Worm (Caenorhabditis elegans) whole organism, young adult: ENCODE data around the gene srt-29.
A peak's percentile ranks its signal among the peaks of the same experiment; 100 is the strongest.

Source experiments
- B0019.2 ChIP-seq: fragments of 200-800 bp; sonication (Bioruptor generic); conservative IDR thresholded peaks from 2 replicates; pipeline ENCODE4 v1.3.6; 2022; ENCODE audit warnings: missing genetic modification reagents, missing genetic modification characterization, missing compliant biosample characterization
- C17E4.6 ChIP-seq: fragments of 200-800 bp; sonication (Bioruptor generic); IDR thresholded peaks from 2 replicates; pipeline ENCODE4 v1.3.6; 2022; ENCODE audit warnings: missing genetic modification reagents, missing genetic modification characterization, missing compliant biosample characterization
- F10E7.11 ChIP-seq: sonication (generic microtip); optimal IDR thresholded peaks from 2 replicates; lab custom pipeline; 2017; ENCODE audit warnings: mild to moderate bottlenecking, missing genetic modification characterization, moderate library complexity, missing compliant biosample characterization
- F33H1.4 ChIP-seq: fragments of 200-800 bp; sonication (Bioruptor generic); IDR thresholded peaks from 2 replicates; pipeline ENCODE4 v1.3.6; 2022; ENCODE audit warnings: missing genetic modification reagents, missing genetic modification characterization, missing compliant biosample characterization
- Y53G8AR.9 ChIP-seq: fragments of 200-800 bp; sonication (Bioruptor generic); conservative IDR thresholded peaks from 2 replicates; pipeline ENCODE4 v1.3.6; 2022; ENCODE audit warnings: missing genetic modification reagents, missing genetic modification characterization, missing compliant biosample characterization
- Y79H2A.3 ChIP-seq: fragments of 200-800 bp; sonication (Bioruptor generic); conservative IDR thresholded peaks from 2 replicates; pipeline ENCODE4 v1.3.6; 2022; ENCODE audit warnings: missing genetic modification reagents, missing genetic modification characterization, missing compliant biosample characterization
- aptf-3 ChIP-seq: fragments of 200-800 bp; sonication (Bioruptor generic); IDR thresholded peaks from 2 replicates; pipeline ENCODE4 v1.3.6; 2022; ENCODE audit warnings: missing genetic modification characterization, missing compliant biosample characterization
- attf-5 ChIP-seq: fragments of 200-800 bp; sonication (Bioruptor generic); optimal IDR thresholded peaks from 2 replicates; lab custom pipeline; 2018; ENCODE audit warnings: mild to moderate bottlenecking, missing genetic modification characterization, missing compliant biosample characterization
- bed-1 ChIP-seq: fragments of 200-800 bp; sonication (Bioruptor generic); IDR thresholded peaks from 2 replicates; pipeline ENCODE4 v1.3.6; 2022; ENCODE audit warnings: missing genetic modification reagents, missing genetic modification characterization, missing compliant biosample characterization
- ccch-3 ChIP-seq: fragments of 200-800 bp; sonication (Bioruptor generic); optimal IDR thresholded peaks from 2 replicates; lab custom pipeline; 2018; ENCODE audit warnings: mild to moderate bottlenecking, missing genetic modification characterization, missing compliant biosample characterization
- cebp-2 ChIP-seq: fragments of 200-800 bp; sonication (Bioruptor generic); IDR thresholded peaks from 2 replicates; pipeline ENCODE4 v1.3.6; 2022; ENCODE audit warnings: missing genetic modification characterization, missing compliant biosample characterization
- ceh-91 ChIP-seq: fragments of 200-800 bp; sonication (Bioruptor generic); IDR thresholded peaks from 2 replicates; pipeline ENCODE4 v1.3.6; 2022; ENCODE audit warnings: missing genetic modification reagents, missing genetic modification characterization, missing compliant biosample characterization
- die-1 ChIP-seq: sonication (generic microtip); optimal IDR thresholded peaks from 2 replicates; lab custom pipeline; 2016; ENCODE audit warnings: missing genotype, mild to moderate bottlenecking, missing genetic modification characterization, missing compliant biosample characterization
- efl-1 ChIP-seq: fragments of 150-350 bp; optimal IDR thresholded peaks from 2 replicates; lab custom pipeline; 2014; ENCODE audit warnings: missing biosample characterization, missing genetic modification reagents, missing genetic modification characterization
- egrh-3 ChIP-seq: fragments of 200-800 bp; sonication (Bioruptor generic); IDR thresholded peaks from 2 replicates; pipeline ENCODE4 v1.3.6; 2022; ENCODE audit warnings: missing genetic modification reagents, missing genetic modification characterization, missing compliant biosample characterization
- ets-4 ChIP-seq: fragments of 200-800 bp; sonication (Bioruptor generic); optimal IDR thresholded peaks from 2 replicates; lab custom pipeline; 2018; ENCODE audit warnings: mild to moderate bottlenecking, missing genetic modification characterization, missing compliant biosample characterization
- gei-17 ChIP-seq: fragments of 200-800 bp; sonication (Bioruptor generic); optimal IDR thresholded peaks from 2 replicates; lab custom pipeline; 2018; ENCODE audit warnings: mild to moderate bottlenecking, missing genetic modification characterization, missing compliant biosample characterization
- lag-1 ChIP-seq: fragments of 200-800 bp; sonication (Bioruptor generic); IDR thresholded peaks from 2 replicates; pipeline ENCODE4 v1.3.6; 2022; ENCODE audit warnings: missing genetic modification reagents, missing genetic modification characterization, missing compliant biosample characterization
- let-607 ChIP-seq, 2 experiments: fragments of 200-800 bp in 1 of 2; sonication (Bioruptor generic) in 1 of 2; sonication (generic microtip) in 1 of 2; optimal IDR thresholded peaks; 2 replicates each; lab custom pipeline; 2016 to 2018; ENCODE audit warnings: mild to moderate bottlenecking in 2 of 2, missing compliant biosample characterization in 2 of 2, missing genetic modification characterization in 2 of 2, moderate library complexity in 2 of 2, missing genotype in 1 of 2
- lin-35 ChIP-seq, 3 experiments: fragments of 150-350 bp in 2 of 3; sonication (generic microtip) in 1 of 3; optimal IDR thresholded peaks; 2 replicates each; lab custom pipeline; 2014 to 2018; ENCODE audit warnings: missing biosample characterization in 3 of 3, missing genetic modification characterization in 3 of 3, missing genetic modification reagents in 3 of 3
- lin-40 ChIP-seq: sonication (generic microtip); optimal IDR thresholded peaks from 2 replicates; lab custom pipeline; 2016; ENCODE audit warnings: missing genetic modification characterization, mild to moderate bottlenecking, missing compliant biosample characterization, missing genotype, missing genetic modification reagents
- lin-54 ChIP-seq: fragments of 200-800 bp; sonication (Bioruptor generic); optimal IDR thresholded peaks from 2 replicates; lab custom pipeline; 2018; ENCODE audit warnings: mild to moderate bottlenecking, missing genetic modification characterization, missing compliant biosample characterization
- lsy-27 ChIP-seq: sonication (generic microtip); optimal IDR thresholded peaks from 2 replicates; lab custom pipeline; 2017; ENCODE audit warnings: missing genetic modification characterization, mild to moderate bottlenecking, missing compliant biosample characterization, antibody characterized with exemption, missing genotype, borderline replicate concordance; ENCODE audit not compliant: insufficient read depth
- madf-10 ChIP-seq: sonication (generic microtip); optimal IDR thresholded peaks from 2 replicates; lab custom pipeline; 2016; ENCODE audit warnings: mild to moderate bottlenecking, missing genetic modification characterization, missing compliant biosample characterization
- mcd-1 ChIP-seq: fragments of 200-800 bp; sonication (Bioruptor generic); IDR thresholded peaks from 2 replicates; pipeline ENCODE4 v1.3.6; 2022; ENCODE audit warnings: missing genetic modification reagents, missing genetic modification characterization, missing compliant biosample characterization
- mel-28 ChIP-seq: sonication (generic microtip); optimal IDR thresholded peaks from 2 replicates; lab custom pipeline; 2016; ENCODE audit warnings: borderline replicate concordance, mild to moderate bottlenecking, missing genetic modification characterization, missing compliant biosample characterization
- mes-4 ChIP-seq: sonication (generic microtip); optimal IDR thresholded peaks from 2 replicates; lab custom pipeline; 2016; ENCODE audit warnings: missing genotype, missing genetic modification characterization, missing compliant biosample characterization
- mxl-1 ChIP-seq: sonication (generic microtip); optimal IDR thresholded peaks from 2 replicates; lab custom pipeline; 2016; ENCODE audit warnings: missing genetic modification characterization, missing compliant biosample characterization
- nfya-1 ChIP-seq: sonication (generic microtip); optimal IDR thresholded peaks from 2 replicates; lab custom pipeline; 2017; ENCODE audit warnings: antibody characterized with exemption, missing compliant biosample characterization, missing genetic modification characterization, borderline replicate concordance; ENCODE audit not compliant: insufficient read depth
- nfyb-1 ChIP-seq: fragments of 200-800 bp; sonication (Bioruptor generic); IDR thresholded peaks from 2 replicates; pipeline ENCODE4 v1.3.6; 2022; ENCODE audit warnings: missing genetic modification reagents, missing genetic modification characterization, missing compliant biosample characterization
- nhr-120 ChIP-seq: fragments of 200-800 bp; sonication (Bioruptor generic); IDR thresholded peaks from 2 replicates; pipeline ENCODE4 v1.3.6; 2022; ENCODE audit warnings: missing genetic modification characterization, missing compliant biosample characterization
- nhr-27 ChIP-seq: fragments of 200-800 bp; sonication (Bioruptor generic); optimal IDR thresholded peaks from 2 replicates; lab custom pipeline; 2018; ENCODE audit warnings: mild to moderate bottlenecking, missing genetic modification characterization, moderate library complexity, missing compliant biosample characterization
- pbrm-1 ChIP-seq: fragments of 200-800 bp; sonication (Bioruptor generic); IDR thresholded peaks from 2 replicates; pipeline ENCODE4 v1.3.6; 2022; ENCODE audit warnings: missing genetic modification reagents, missing genetic modification characterization, missing compliant biosample characterization
- pha-4 ChIP-seq: fragments of 150-350 bp; sonication (generic microtip); optimal IDR thresholded peaks from 2 replicates; lab custom pipeline; 2014; ENCODE audit warnings: missing biosample characterization, missing genetic modification reagents, missing genetic modification characterization
- rpc-1 ChIP-seq, 2 experiments: fragments of 150-350 bp in 1 of 2; sonication (generic microtip) in 1 of 2; optimal IDR thresholded peaks; 2 replicates each; lab custom pipeline; 2014 to 2018; ENCODE audit warnings: missing biosample characterization in 1 of 2, missing genetic modification characterization in 1 of 2, missing genetic modification reagents in 1 of 2, missing genotype in 1 of 2
- sea-2 ChIP-seq: fragments of 200-800 bp; sonication (Bioruptor generic); IDR thresholded peaks from 2 replicates; pipeline ENCODE4 v1.3.6; 2022; ENCODE audit warnings: missing genetic modification characterization, missing compliant biosample characterization
- snpc-4 ChIP-seq, 5 experiments: fragments of 150-350 bp in 1 of 5; sonication (generic microtip) in 4 of 5; optimal IDR thresholded peaks; 2 replicates each; lab custom pipeline; 2014 to 2018; ENCODE audit warnings: missing genetic modification characterization in 5 of 5, missing biosample characterization in 3 of 5, antibody characterized with exemption in 2 of 5, mild to moderate bottlenecking in 2 of 5, missing compliant biosample characterization in 2 of 5, missing genotype in 2 of 5, moderate library complexity in 2 of 5, missing genetic modification reagents in 1 of 5
- somi-1 ChIP-seq: fragments of 200-800 bp; sonication (Bioruptor generic); optimal IDR thresholded peaks from 2 replicates; lab custom pipeline; 2018; ENCODE audit warnings: mild to moderate bottlenecking, missing genetic modification characterization, missing compliant biosample characterization
- sptf-2 ChIP-seq: fragments of 200-800 bp; sonication (Bioruptor generic); optimal IDR thresholded peaks from 2 replicates; lab custom pipeline; 2018; ENCODE audit warnings: mild to moderate bottlenecking, missing genetic modification characterization, missing compliant biosample characterization
- tbp1 ChIP-seq: fragments of 200-800 bp; sonication (Bioruptor generic); optimal IDR thresholded peaks from 2 replicates; lab custom pipeline; 2018; ENCODE audit warnings: mild to moderate bottlenecking, missing genetic modification characterization, missing compliant biosample characterization
- tbx-9 ChIP-seq: sonication (generic microtip); optimal IDR thresholded peaks from 2 replicates; lab custom pipeline; 2016; ENCODE audit warnings: borderline replicate concordance, missing genetic modification characterization, inconsistent platforms, missing compliant biosample characterization
- tlf-1 ChIP-seq: fragments of 200-800 bp; sonication (Bioruptor generic); optimal IDR thresholded peaks from 2 replicates; lab custom pipeline; 2018; ENCODE audit warnings: mild to moderate bottlenecking, missing genetic modification characterization, missing compliant biosample characterization
- zfh-2 ChIP-seq: fragments of 200-800 bp; sonication (Bioruptor generic); conservative IDR thresholded peaks from 2 replicates; pipeline ENCODE4 v1.3.6; 2022; ENCODE audit warnings: missing genetic modification reagents, missing genetic modification characterization, missing compliant biosample characterization
- ztf-26 ChIP-seq: sonication (generic microtip); optimal IDR thresholded peaks from 2 replicates; lab custom pipeline; 2017; ENCODE audit warnings: missing genetic modification characterization, missing compliant biosample characterization

Gene srt-29

DNA sequence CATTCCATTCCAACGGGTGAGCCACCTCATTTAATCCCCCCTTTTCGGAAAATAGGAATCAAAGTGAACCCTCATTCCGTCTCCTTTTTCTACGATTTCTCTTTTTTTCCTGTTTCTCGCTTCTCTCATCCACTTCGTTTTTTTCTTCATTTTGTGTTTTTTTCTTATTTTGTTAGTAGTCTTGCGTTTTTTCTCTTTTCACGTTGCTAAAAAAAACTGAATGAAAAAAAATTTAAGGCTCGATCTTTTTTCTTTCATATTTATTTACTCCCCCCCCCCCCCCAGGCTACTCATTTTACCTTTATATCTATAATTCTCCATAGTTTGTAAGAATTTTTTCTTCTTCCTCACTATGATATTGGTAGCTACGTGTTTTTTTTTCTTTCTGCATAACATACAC is 41.3 kb downstream of the srt-29 start (continued):
- no peak for TF ChIP-seq lin-35 (GFP tag; optimal IDR thresholded peaks at IDR 0.05; lab: Kevin White, UChicago)
- no peak for TF ChIP-seq lsy-27
- TF ChIP-seq pha-4 (tag; lab: Kevin White, UChicago): no peak
- TF ChIP-seq lin-40 (tag; lab: Kevin White, UChicago): no peak

DNA sequence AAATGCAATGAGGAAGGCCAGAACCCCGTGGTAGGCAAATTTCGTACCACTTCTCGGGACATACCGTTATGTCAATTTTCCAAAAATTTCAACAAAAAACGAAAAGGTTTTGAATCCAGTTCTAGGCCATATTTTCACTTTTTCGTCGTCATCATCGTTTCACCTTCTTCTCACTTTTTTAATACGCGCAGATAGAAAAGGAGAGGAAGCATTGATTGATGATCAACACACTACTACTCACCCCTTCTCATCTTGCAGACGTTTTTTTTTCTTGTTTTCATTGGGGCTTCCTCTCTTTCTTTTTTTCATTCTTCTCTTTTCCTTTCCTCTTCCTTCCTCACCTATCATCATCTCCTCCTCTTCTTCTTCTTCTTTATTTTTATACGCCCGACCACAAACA is 43.2 kb downstream of the srt-29 start:
- TF ChIP-seq ceh-91 (GFP tag; lab: Robert Waterston, UW): no peak
- TF ChIP-seq cebp-2: no peak
- TF ChIP-seq C17E4.6 (GFP tag; lab: Robert Waterston, UW): no peak
- no peak for TF ChIP-seq aptf-3
- 0 out of 2 replicates have a peak, but pooled peaks have one; percentile 6 for TF ChIP-seq nfyb-1 (GFP tag; lab: Robert Waterston, UW)

DNA sequence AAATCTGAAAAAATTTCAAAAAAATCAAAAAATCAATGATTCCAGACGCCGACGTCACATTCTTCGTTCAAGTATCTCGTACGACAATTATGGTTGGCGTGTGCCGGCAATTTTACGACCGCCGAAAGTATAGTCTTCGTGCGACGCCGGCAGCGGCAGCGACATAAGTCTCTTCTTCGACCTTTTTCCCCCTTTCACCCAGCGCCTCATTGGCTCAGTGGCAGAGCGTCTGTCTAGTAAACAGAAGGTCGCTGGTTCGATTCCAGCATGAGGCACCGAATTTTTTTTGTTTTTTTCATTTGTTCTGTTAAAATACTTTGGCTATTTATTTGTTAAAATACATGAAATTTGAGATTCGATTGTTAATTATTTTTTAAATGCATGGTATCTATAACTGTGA is 45.1 kb downstream of the srt-29 start:
- TF ChIP-seq rpc-1 (optimal IDR thresholded peaks at IDR 0.05; lab: Kevin White, UChicago) (peak; percentile 72), rpc-1 (tag; optimal IDR thresholded peaks at IDR 0.05; lab: Kevin White, UChicago) (peak; percentile 80), nhr-120 (no peak), mxl-1 (tag; lab: Kevin White, UChicago) (no peak), F33H1.4 (GFP tag; lab: Robert Waterston, UW) (no peak), lag-1 (GFP tag; lab: Robert Waterston, UW) (no peak), nhr-27 (tag; lab: Kevin White, UChicago) (no peak), Y53G8AR.9 (GFP tag; lab: Robert Waterston, UW) (no peak), tlf-1 (GFP tag; lab: Kevin White, UChicago) (peak; percentile 23), B0019.2 (GFP tag; lab: Robert Waterston, UW) (no peak), pbrm-1 (GFP tag; lab: Robert Waterston, UW) (peak; percentile 71; the same call in 1 of the 2 replicates), tbp1 (GFP tag; lab: Kevin White, UChicago) (peak; percentile 94), ztf-26 (tag; lab: Kevin White, UChicago) (peak; percentile 7), snpc-4 (GFP tag; optimal IDR thresholded peaks at IDR 0.05; lab: Kevin White, UChicago) (no peak), snpc-4 (tag; optimal IDR thresholded peaks at IDR 0.05; lab: Kevin White, UChicago) (peak in 2 of 4 experiments; percentile 4 to 60), ccch-3 (GFP tag; lab: Kevin White, UChicago) (no peak), efl-1 (GFP tag; lab: Kevin White, UChicago) (no peak), mel-28 (tag; lab: Kevin White, UChicago) (no peak), nfya-1 (tag; lab: Kevin White, UChicago) (no peak), ceh-91 (GFP tag; lab: Robert Waterston, UW) (no peak), let-607 (tag; optimal IDR thresholded peaks at IDR 0.05; lab: Kevin White, UChicago) (no peak), madf-10 (tag; lab: Kevin White, UChicago) (peak; percentile 16), tbx-9 (tag; lab: Kevin White, UChicago) (no peak), die-1 (tag; lab: Kevin White, UChicago) (peak; percentile 67), nfyb-1 (GFP tag; lab: Robert Waterston, UW) (peak; percentile 71), mes-4 (tag; lab: Kevin White, UChicago) (no peak), gei-17 (GFP tag; lab: Kevin White, UChicago) (no peak), Y79H2A.3 (0 out of 2 replicates have a peak, but pooled peaks have one; percentile 13), ets-4 (GFP tag; lab: Kevin White, UChicago) (no peak), egrh-3 (peak; percentile 55), lin-54 (GFP tag; lab: Kevin White, UChicago) (peak; percentile 54), attf-5 (peak; percentile 67), F10E7.11 (tag; lab: Kevin White, UChicago) (no peak), zfh-2 (GFP tag; lab: Robert Waterston, UW) (no peak), mcd-1 (GFP tag; lab: Robert Waterston, UW) (peak; percentile 85), somi-1 (no peak), sptf-2 (GFP tag; lab: Kevin White, UChicago) (no peak), bed-1 (GFP tag; lab: Robert Waterston, UW) (no peak), sea-2 (GFP tag; lab: Robert Waterston, UW) (no peak)
